Fruit fly (Drosophila melanogaster) whole organism: ENCODE results near the gene Pmm2.

ENCODE experiments used
- pan ChIP-seq: fragments of >200 bp; optimal IDR thresholded peaks from 2 replicates; lab custom pipeline; 2017
- psq ChIP-seq: fragments of >200 bp; optimal IDR thresholded peaks from 2 replicates; lab custom pipeline; 2017
- usp ChIP-seq: fragments of >200 bp; optimal IDR thresholded peaks from 2 replicates; lab custom pipeline; 2017; ENCODE audit warnings: missing biosample characterization, missing genetic modification characterization, mixed read lengths

dm6 chr3L:12507571-12507970 lies 26.8 kb upstream of the Pmm2 start, which contains the start of gene CG10654:
- TF ChIP-seq psq (lab: Kevin White, UChicago) (no peak), pan (lab: Kevin White, UChicago) (no peak), usp (no peak)
